Worm (Caenorhabditis elegans) whole organism, late embryonic: ENCODE data around the gene E01B7.2.

ENCODE experiments used
- F13H6.1 ChIP-seq: sonication (generic microtip); optimal IDR thresholded peaks from 2 replicates; lab custom pipeline; 2016; ENCODE audit warnings: missing genetic modification characterization, missing compliant biosample characterization
- K09A11.1 ChIP-seq: sonication (generic microtip); optimal IDR thresholded peaks from 2 replicates; lab custom pipeline; 2017; ENCODE audit warnings: antibody characterized with exemption, mild to moderate bottlenecking, missing genetic modification characterization, missing compliant biosample characterization; ENCODE audit not compliant: insufficient read depth
- T23F11.4 ChIP-seq: fragments of 200-800 bp; sonication (Bioruptor generic); optimal IDR thresholded peaks from 2 replicates; lab custom pipeline; 2018; ENCODE audit warnings: mild to moderate bottlenecking, missing genetic modification characterization, missing compliant biosample characterization
- ceh-24 ChIP-seq: sonication (generic microtip); optimal IDR thresholded peaks from 2 replicates; lab custom pipeline; 2016; ENCODE audit warnings: mild to moderate bottlenecking, missing genetic modification characterization, missing compliant biosample characterization
- ceh-30 ChIP-seq: fragments of 150-350 bp; optimal IDR thresholded peaks from 2 replicates; lab custom pipeline; 2014; ENCODE audit warnings: missing biosample characterization, missing genetic modification characterization
- ceh-48 ChIP-seq: sonication (generic microtip); optimal IDR thresholded peaks from 2 replicates; lab custom pipeline; 2016; ENCODE audit warnings: missing genetic modification characterization, inconsistent platforms, missing compliant biosample characterization
- ceh-6 ChIP-seq: fragments of 200-800 bp; sonication (Bioruptor generic); optimal IDR thresholded peaks from 2 replicates; lab custom pipeline; 2018; ENCODE audit warnings: mild to moderate bottlenecking, missing genetic modification characterization, missing compliant biosample characterization
- ceh-9 ChIP-seq: sonication (generic microtip); optimal IDR thresholded peaks from 2 replicates; lab custom pipeline; 2016; ENCODE audit warnings: mild to moderate bottlenecking, missing genetic modification characterization, inconsistent platforms, missing compliant biosample characterization
- elt-2 ChIP-seq: sonication (generic microtip); optimal IDR thresholded peaks from 2 replicates; lab custom pipeline; 2016; ENCODE audit warnings: missing genetic modification reagents, missing genetic modification characterization, missing compliant biosample characterization
- elt-4 ChIP-seq: sonication (generic microtip); optimal IDR thresholded peaks from 2 replicates; lab custom pipeline; 2016; ENCODE audit warnings: missing genetic modification characterization, missing compliant biosample characterization
- fax-1 ChIP-seq: sonication (generic microtip); optimal IDR thresholded peaks from 2 replicates; lab custom pipeline; 2016; ENCODE audit warnings: missing genotype, missing genetic modification characterization, missing compliant biosample characterization
- fkh-6 ChIP-seq: sonication (generic microtip); optimal IDR thresholded peaks from 2 replicates; lab custom pipeline; 2016; ENCODE audit warnings: missing genetic modification characterization, missing compliant biosample characterization
- hlh-15 ChIP-seq: sonication (generic microtip); optimal IDR thresholded peaks from 2 replicates; lab custom pipeline; 2016; ENCODE audit warnings: missing genetic modification characterization, missing compliant biosample characterization
- hlh-30 ChIP-seq: sonication (generic microtip); optimal IDR thresholded peaks from 2 replicates; lab custom pipeline; 2017; ENCODE audit warnings: antibody characterized with exemption, missing genetic modification characterization, missing compliant biosample characterization; ENCODE audit not compliant: insufficient read depth
- hlh-6 ChIP-seq: sonication (generic microtip); optimal IDR thresholded peaks from 2 replicates; lab custom pipeline; 2016; ENCODE audit warnings: missing genotype, missing genetic modification characterization, missing compliant biosample characterization
- hlh-8 ChIP-seq: sonication (generic microtip); optimal IDR thresholded peaks from 2 replicates; lab custom pipeline; 2016; ENCODE audit warnings: missing genotype, missing genetic modification characterization, missing compliant biosample characterization
- nhr-11 ChIP-seq: fragments of 150-350 bp; optimal IDR thresholded peaks from 2 replicates; lab custom pipeline; 2014; ENCODE audit warnings: missing biosample characterization, missing genetic modification characterization
- nhr-232 ChIP-seq: sonication (generic microtip); optimal IDR thresholded peaks from 2 replicates; lab custom pipeline; 2016; ENCODE audit warnings: missing genetic modification characterization, missing compliant biosample characterization
- npax-4 ChIP-seq: sonication (generic microtip); optimal IDR thresholded peaks from 2 replicates; lab custom pipeline; 2016; ENCODE audit warnings: missing genetic modification characterization, missing compliant biosample characterization
- pag-3 ChIP-seq: sonication (generic microtip); optimal IDR thresholded peaks from 2 replicates; lab custom pipeline; 2016; ENCODE audit warnings: missing compliant biosample characterization, missing genetic modification characterization, borderline replicate concordance
- pax-1 ChIP-seq: fragments of 150-350 bp; optimal IDR thresholded peaks from 2 replicates; lab custom pipeline; 2014; ENCODE audit warnings: missing biosample characterization, missing genetic modification characterization
- pqm-1 ChIP-seq: sonication (generic microtip); optimal IDR thresholded peaks from 2 replicates; lab custom pipeline; 2016; ENCODE audit warnings: missing genetic modification characterization, missing compliant biosample characterization
- pros-1 ChIP-seq: fragments of 150-350 bp; optimal IDR thresholded peaks from 2 replicates; lab custom pipeline; 2014; ENCODE audit warnings: missing biosample characterization, missing genetic modification reagents, missing genetic modification characterization
- rnt-1 ChIP-seq: sonication (generic microtip); optimal IDR thresholded peaks from 2 replicates; lab custom pipeline; 2016; ENCODE audit warnings: missing genetic modification characterization, missing compliant biosample characterization
- sdc-2 ChIP-seq: sonication (generic microtip); optimal IDR thresholded peaks from 2 replicates; lab custom pipeline; 2016; ENCODE audit warnings: missing genotype, missing genetic modification characterization, missing compliant biosample characterization
- syd-9 ChIP-seq: sonication (generic microtip); optimal IDR thresholded peaks from 2 replicates; lab custom pipeline; 2016; ENCODE audit warnings: mild to moderate bottlenecking, missing genetic modification characterization, moderate library complexity, missing compliant biosample characterization
- tbx-2 ChIP-seq: sonication (generic microtip); optimal IDR thresholded peaks from 2 replicates; lab custom pipeline; 2016; ENCODE audit warnings: missing genetic modification characterization, missing compliant biosample characterization
- ttx-3 ChIP-seq: sonication (generic microtip); optimal IDR thresholded peaks from 2 replicates; lab custom pipeline; 2016; ENCODE audit warnings: missing genetic modification reagents, missing genetic modification characterization, missing compliant biosample characterization
- unc-3 ChIP-seq, 2 experiments: fragments of 200-800 bp in 1 of 2; sonication (Bioruptor generic) in 1 of 2; sonication (generic microtip) in 1 of 2; conservative IDR thresholded peaks in 1 of 2; optimal IDR thresholded peaks in 1 of 2; 2 replicates each; pipeline versions ENCODE4 v1.3.6 to Lab custom; 2016 to 2022; ENCODE audit warnings: missing compliant biosample characterization in 2 of 2, missing genetic modification characterization in 2 of 2, missing genetic modification reagents in 1 of 2
- unc-42 ChIP-seq: sonication (generic microtip); optimal IDR thresholded peaks from 2 replicates; lab custom pipeline; 2016; ENCODE audit warnings: missing genotype, missing genetic modification characterization, missing compliant biosample characterization
- unc-55 ChIP-seq: sonication (generic microtip); optimal IDR thresholded peaks from 2 replicates; lab custom pipeline; 2017; ENCODE audit warnings: missing biosample characterization, missing genetic modification reagents, missing genetic modification characterization
- zip-5 ChIP-seq: sonication (generic microtip); optimal IDR thresholded peaks from 2 replicates; lab custom pipeline; 2016; ENCODE audit warnings: missing genetic modification characterization, missing compliant biosample characterization
- ztf-16 ChIP-seq: sonication (generic microtip); optimal IDR thresholded peaks from 2 replicates; lab custom pipeline; 2017; ENCODE audit warnings: missing genetic modification characterization, missing compliant biosample characterization

Gene E01B7.2

DNA sequence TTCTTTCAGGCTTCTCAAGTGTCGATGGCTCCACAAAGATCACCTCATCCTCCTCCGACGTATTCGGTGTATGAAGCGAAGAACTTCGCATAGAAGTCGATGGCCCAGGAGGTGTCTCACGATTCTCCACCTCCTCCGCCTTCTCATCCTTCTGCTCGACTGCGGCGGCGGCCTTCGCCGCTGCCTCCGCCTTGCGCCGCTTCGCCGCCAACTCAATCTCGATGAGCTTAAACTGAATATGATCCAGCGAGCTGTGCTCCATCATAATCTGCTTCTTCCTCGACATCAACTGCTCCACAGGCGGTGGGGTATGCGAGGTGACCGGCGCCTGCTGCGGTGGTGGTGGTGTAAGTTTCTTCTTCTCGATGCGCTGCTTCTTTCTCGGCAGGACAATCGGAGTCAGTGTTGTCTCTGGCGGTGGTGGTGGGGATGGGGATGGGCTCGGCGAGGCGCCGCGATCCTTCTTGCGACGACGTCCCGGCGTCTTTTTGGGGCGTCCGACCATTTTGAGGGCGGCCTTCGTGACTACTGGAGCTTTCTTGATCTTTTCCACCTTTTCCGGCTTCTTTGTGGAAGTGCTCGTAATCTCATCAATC, 22.4 kb downstream of the E01B7.2 start:
- TF ChIP-seq sdc-2 (tag; lab: Kevin White, UChicago) (no peak), nhr-232 (tag; lab: Kevin White, UChicago) (no peak), pax-1 (no peak), ceh-6 (GFP tag; lab: Kevin White, UChicago) (no peak), zip-5 (tag; lab: Kevin White, UChicago) (no peak), ceh-48 (tag; lab: Kevin White, UChicago) (no peak), rnt-1 (tag; lab: Kevin White, UChicago) (no peak), syd-9 (tag; lab: Kevin White, UChicago) (no peak), ceh-9 (tag; lab: Kevin White, UChicago) (no peak), ztf-16 (no peak)

DNA sequence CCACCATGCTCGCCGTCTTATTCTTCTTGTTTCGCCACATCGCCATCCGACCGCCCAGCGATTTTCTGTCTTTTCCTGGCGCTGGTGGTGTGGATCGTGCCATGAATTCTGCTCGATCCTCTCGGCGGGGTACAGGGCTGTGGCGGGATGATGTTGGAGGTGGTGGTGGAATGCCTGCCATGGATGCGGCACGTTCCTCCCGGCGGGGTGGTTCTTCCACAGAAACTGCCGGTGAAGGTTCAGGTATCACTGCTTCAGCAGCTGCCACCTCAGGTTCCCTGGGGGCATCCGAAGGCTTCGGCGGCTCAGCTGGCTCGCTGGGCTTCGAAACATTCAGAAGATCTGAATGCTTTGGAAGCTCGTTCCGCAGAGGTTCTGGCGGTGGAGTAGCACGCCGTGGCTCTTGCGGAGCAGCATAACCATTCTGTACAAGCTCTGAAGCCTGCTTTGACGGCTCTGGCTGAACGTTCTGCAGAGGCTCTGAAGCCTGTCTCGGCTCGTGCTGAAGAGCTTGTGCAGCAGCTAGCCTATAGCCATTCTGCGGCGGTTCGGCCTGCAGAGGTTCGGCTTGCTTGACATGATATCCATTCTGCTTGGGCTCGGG, 23.4 kb downstream of the E01B7.2 start:
- TF ChIP-seq elt-4 (tag; lab: Kevin White, UChicago) (no peak), ceh-30 (no peak), pros-1 (tag; lab: Kevin White, UChicago) (no peak), tbx-2 (tag; lab: Kevin White, UChicago) (no peak), hlh-15 (tag; lab: Kevin White, UChicago) (no peak), zip-5 (tag; lab: Kevin White, UChicago) (no peak), pqm-1 (tag; lab: Kevin White, UChicago) (no peak), unc-3 (GFP tag; conservative IDR thresholded peaks at IDR 0.05; lab: Robert Waterston, UW) (no peak), unc-3 (tag; optimal IDR thresholded peaks at IDR 0.05; lab: Kevin White, UChicago) (no peak)
- TF ChIP-seq, all 69 proteins: peak for 0

DNA sequence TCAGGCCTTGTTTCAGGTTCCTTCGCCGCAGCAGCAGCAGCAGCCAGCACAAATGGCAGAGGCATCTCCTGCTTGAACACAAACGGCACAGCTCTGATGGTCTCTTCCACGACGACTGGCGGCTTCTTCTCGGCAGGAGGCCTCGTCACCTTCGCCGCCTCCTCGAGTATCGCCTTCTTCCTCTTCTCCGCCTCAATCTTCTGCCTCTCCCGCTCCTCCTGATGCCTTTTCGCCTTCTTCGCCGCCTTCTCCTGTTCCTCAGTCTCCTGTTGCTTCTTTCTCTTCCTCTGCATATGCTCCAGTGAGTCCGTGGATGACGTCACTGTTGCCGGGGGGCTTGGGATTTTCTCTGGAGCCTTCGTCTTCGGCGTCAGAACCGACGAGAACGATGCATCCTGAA, 23.9 kb downstream of the E01B7.2 start:
- no peak for TF ChIP-seq unc-55 (GFP tag; lab: Kevin White, UChicago)
- TF ChIP-seq tbx-2 (tag; lab: Kevin White, UChicago): no peak
- no peak for TF ChIP-seq hlh-8 (tag; lab: Kevin White, UChicago)
- no peak for TF ChIP-seq K09A11.1 (tag; lab: Kevin White, UChicago)
- no peak for TF ChIP-seq ztf-16
- TF ChIP-seq elt-4 (tag; lab: Kevin White, UChicago): no peak
- no peak for TF ChIP-seq pag-3 (tag; lab: Kevin White, UChicago)
- TF ChIP-seq ceh-24 (tag; lab: Kevin White, UChicago): no peak
- TF ChIP-seq unc-42: no peak
- TF ChIP-seq sdc-2 (tag; lab: Kevin White, UChicago): no peak
- no peak for TF ChIP-seq zip-5 (tag; lab: Kevin White, UChicago)
- TF ChIP-seq nhr-11 (tag; lab: Kevin White, UChicago): no peak
- TF ChIP-seq, all 69 proteins: peak for 0

ce11 chrV:17947266-17947665, 25.7 kb downstream of the E01B7.2 start:
- TF ChIP-seq syd-9 (tag; lab: Kevin White, UChicago): no peak
- no peak for TF ChIP-seq pros-1 (tag; lab: Kevin White, UChicago)
- TF ChIP-seq T23F11.4: no peak
- no peak for TF ChIP-seq ttx-3
- TF ChIP-seq pax-1: no peak
- no peak for TF ChIP-seq ceh-6 (GFP tag; lab: Kevin White, UChicago)
- no peak for TF ChIP-seq ztf-16
- no peak for TF ChIP-seq fkh-6 (tag; lab: Kevin White, UChicago)
- no peak for TF ChIP-seq zip-5 (tag; lab: Kevin White, UChicago)
- TF ChIP-seq unc-42: no peak
- no peak for TF ChIP-seq hlh-6
- TF ChIP-seq hlh-30 (tag; lab: Kevin White, UChicago): no peak
- TF ChIP-seq fax-1 (tag; lab: Kevin White, UChicago): no peak
- no peak for TF ChIP-seq npax-4 (tag; lab: Kevin White, UChicago)
- no peak for TF ChIP-seq elt-2 (tag; lab: Kevin White, UChicago)
- no peak for TF ChIP-seq K09A11.1 (tag; lab: Kevin White, UChicago)
- no peak for TF ChIP-seq F13H6.1 (tag; lab: Kevin White, UChicago)
- TF ChIP-seq ceh-9 (tag; lab: Kevin White, UChicago): no peak
- TF ChIP-seq ceh-48 (tag; lab: Kevin White, UChicago): no peak
